Worm (Caenorhabditis elegans): ENCODE measurements around the gene snx-14.

DNA sequence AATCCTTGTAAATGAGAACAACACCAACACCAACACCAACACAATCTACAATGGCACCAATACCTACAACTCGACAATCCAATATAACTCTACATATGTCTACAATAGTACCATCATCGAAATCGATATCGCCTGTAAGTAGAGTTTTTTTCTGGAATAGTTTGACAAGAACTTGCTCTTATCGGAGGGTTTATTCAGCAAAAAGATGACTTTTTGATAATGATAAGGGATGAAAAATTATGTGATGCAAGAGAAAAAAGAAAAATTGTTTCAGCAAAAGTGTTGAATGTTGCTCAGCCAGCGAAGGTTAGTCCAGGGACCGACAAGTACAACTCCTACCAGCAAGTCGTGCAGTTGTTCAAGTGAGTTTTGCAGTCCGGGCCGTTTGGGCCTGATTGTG, 22.4 kb downstream of the snx-14 start:
- TF ChIP-seq him-1 (tag; optimal IDR thresholded peaks at IDR 0.05) = no peak
- TF ChIP-seq dao-5 (tag; optimal IDR thresholded peaks at IDR 0.05) = no peak
- TF ChIP-seq W03F9.2 (tag; optimal IDR thresholded peaks at IDR 0.05) = no peak

All from whole organism, L4/young adult.